Fruit fly (Drosophila melanogaster) whole organism, embryonic: Measurements from ENCODE around the gene Rcd2.

ENCODE experiments used
- CG11456 ChIP-seq: fragments of 200-800 bp; sonication (Bioruptor generic); IDR thresholded peaks from 3 replicates; pipeline ENCODE4 v1.3.6; 2022; ENCODE audit warnings: missing biosample characterization, missing genetic modification characterization
- CG12071 ChIP-seq: fragments of 200-800 bp; sonication (Bioruptor generic); optimal IDR thresholded peaks from 3 replicates; lab custom pipeline; 2018; ENCODE audit warnings: missing biosample characterization, mild to moderate bottlenecking, missing genetic modification characterization
- CG12155 ChIP-seq: fragments of 200-800 bp; sonication (Bioruptor generic); optimal IDR thresholded peaks from 3 replicates; lab custom pipeline; 2016; ENCODE audit warnings: missing biosample characterization, missing genetic modification characterization
- CG13296 ChIP-seq: fragments of 200-800 bp; sonication (Bioruptor generic); optimal IDR thresholded peaks from 3 replicates; lab custom pipeline; 2018; ENCODE audit warnings: missing biosample characterization, mild to moderate bottlenecking, missing genetic modification characterization
- CG13624 ChIP-seq: fragments of 200-800 bp; sonication (Bioruptor generic); optimal IDR thresholded peaks from 2 replicates; lab custom pipeline; 2016; ENCODE audit warnings: missing biosample characterization, missing genetic modification characterization
- CG14014 ChIP-seq: fragments of 200-800 bp; sonication (Bioruptor generic); IDR thresholded peaks from 2 replicates; pipeline ENCODE4 v1.3.6; 2022; ENCODE audit warnings: missing biosample characterization, missing genetic modification characterization
- CG15011 ChIP-seq: fragments of 200-800 bp; sonication (Bioruptor generic); optimal IDR thresholded peaks from 3 replicates; lab custom pipeline; 2018; ENCODE audit warnings: missing biosample characterization, mild to moderate bottlenecking, missing genetic modification characterization
- CG15269 ChIP-seq: fragments of 200-800 bp; sonication (Bioruptor generic); optimal IDR thresholded peaks from 2 replicates; lab custom pipeline; 2018; ENCODE audit warnings: missing biosample characterization, mild to moderate bottlenecking, missing genetic modification characterization, moderate library complexity
- CG15479 ChIP-seq: fragments of 200-800 bp; sonication (Bioruptor generic); optimal IDR thresholded peaks from 3 replicates; lab custom pipeline; 2019; ENCODE audit warnings: missing biosample characterization, mild to moderate bottlenecking, missing genetic modification characterization, moderate library complexity
- CG16815 ChIP-seq: fragments of 200-800 bp; sonication (Bioruptor generic); optimal IDR thresholded peaks from 3 replicates; lab custom pipeline; 2017; ENCODE audit warnings: missing biosample characterization, mild to moderate bottlenecking, missing genetic modification characterization
- CG17328 ChIP-seq: fragments of 200-800 bp; sonication (Bioruptor generic); IDR thresholded peaks from 2 replicates; pipeline ENCODE4 v1.3.6; 2022; ENCODE audit warnings: missing biosample characterization, missing genetic modification characterization
- CG18011 ChIP-seq: fragments of 200-800 bp; sonication (Bioruptor generic); optimal IDR thresholded peaks from 2 replicates; lab custom pipeline; 2017; ENCODE audit warnings: missing biosample characterization, missing genetic modification characterization, mild to moderate bottlenecking, moderate library complexity, missing genotype
- CG18262 ChIP-seq: fragments of 200-800 bp; optimal IDR thresholded peaks from 3 replicates; lab custom pipeline; 2019; ENCODE audit warnings: missing biosample characterization, mild to moderate bottlenecking, missing genetic modification characterization, moderate library complexity
- CG30431 ChIP-seq: fragments of 200-800 bp; sonication (Bioruptor generic); optimal IDR thresholded peaks from 2 replicates; lab custom pipeline; 2017; ENCODE audit warnings: missing biosample characterization, missing genetic modification characterization
- CG32767 ChIP-seq: fragments of 200-800 bp; sonication (Bioruptor generic); IDR thresholded peaks from 2 replicates; pipeline ENCODE4 v1.3.6; 2022; ENCODE audit warnings: missing biosample characterization, missing genetic modification characterization
- CG3281 ChIP-seq: fragments of 200-800 bp; sonication (Bioruptor generic); optimal IDR thresholded peaks from 3 replicates; lab custom pipeline; 2017; ENCODE audit warnings: missing biosample characterization, mild to moderate bottlenecking, missing genetic modification characterization
- CG34224 ChIP-seq: fragments of 200-800 bp; sonication (Bioruptor generic); IDR thresholded peaks from 3 replicates; pipeline ENCODE4 v1.3.6; 2022; ENCODE audit warnings: missing biosample characterization, missing genetic modification characterization; ENCODE audit not compliant: partially characterized antibody
- CG6854 ChIP-seq: fragments of 200-800 bp; sonication (Bioruptor generic); optimal IDR thresholded peaks from 3 replicates; lab custom pipeline; 2017; ENCODE audit warnings: missing biosample characterization, mild to moderate bottlenecking, missing genetic modification characterization
- CG7839 ChIP-seq: fragments of 200-800 bp; sonication (Bioruptor generic); optimal IDR thresholded peaks from 3 replicates; lab custom pipeline; 2018; ENCODE audit warnings: missing biosample characterization, mild to moderate bottlenecking, missing genetic modification characterization, moderate library complexity
- CG8290 ChIP-seq, 3 experiments: fragments of 200-800 bp; sonication (Bioruptor generic); optimal IDR thresholded peaks; 2 replicates each; lab custom pipeline; 2016 to 2019; ENCODE audit warnings: missing biosample characterization in 3 of 3, missing genetic modification characterization in 3 of 3, mild to moderate bottlenecking in 2 of 3, moderate library complexity in 1 of 3
- CG8478 ChIP-seq: fragments of >200 bp; optimal IDR thresholded peaks from 2 replicates; lab custom pipeline; 2018
- CG8924 ChIP-seq: fragments of 200-800 bp; optimal IDR thresholded peaks from 3 replicates; lab custom pipeline; 2019; ENCODE audit warnings: missing biosample characterization, mild to moderate bottlenecking, missing genetic modification characterization, moderate library complexity
- CG9437 ChIP-seq: fragments of 200-800 bp; sonication (Bioruptor generic); optimal IDR thresholded peaks from 2 replicates; lab custom pipeline; 2018; ENCODE audit warnings: missing biosample characterization, mild to moderate bottlenecking, missing genetic modification characterization
- D19A ChIP-seq: fragments of 200-800 bp; optimal IDR thresholded peaks from 3 replicates; lab custom pipeline; 2019; ENCODE audit warnings: missing biosample characterization, mild to moderate bottlenecking, missing genetic modification characterization, moderate library complexity
- Ets97D ChIP-seq: fragments of 200-800 bp; sonication (Bioruptor generic); optimal IDR thresholded peaks from 3 replicates; lab custom pipeline; 2016; ENCODE audit warnings: missing biosample characterization, missing genetic modification characterization
- HLH3B ChIP-seq: fragments of 200-800 bp; sonication (Bioruptor generic); IDR thresholded peaks from 2 replicates; pipeline ENCODE4 v1.3.6; 2022; ENCODE audit warnings: missing biosample characterization, missing genetic modification characterization
- Ravus ChIP-seq: fragments of 200-800 bp; sonication (Bioruptor generic); IDR thresholded peaks from 2 replicates; pipeline ENCODE4 v1.3.6; 2022; ENCODE audit warnings: missing biosample characterization, missing genetic modification characterization
- Sox100B ChIP-seq: fragments of 200-800 bp; sonication (Bioruptor generic); optimal IDR thresholded peaks from 3 replicates; lab custom pipeline; 2018; ENCODE audit warnings: missing biosample characterization, mild to moderate bottlenecking, missing genetic modification characterization
- Ssrp ChIP-seq: fragments of 200-800 bp; sonication (Bioruptor generic); optimal IDR thresholded peaks from 2 replicates; lab custom pipeline; 2018; ENCODE audit warnings: missing biosample characterization, mild to moderate bottlenecking, missing genetic modification characterization, moderate library complexity
- ap ChIP-seq: fragments of 200-800 bp; sonication (Bioruptor generic); IDR thresholded peaks from 2 replicates; pipeline ENCODE4 v1.3.6; 2022; ENCODE audit warnings: missing biosample characterization, missing genetic modification characterization
- ato ChIP-seq: fragments of 200-800 bp; sonication (Bioruptor generic); IDR thresholded peaks from 2 replicates; pipeline ENCODE4 v1.3.6; 2022; ENCODE audit warnings: missing biosample characterization, missing genetic modification characterization; ENCODE audit not compliant: partially characterized antibody
- bcd ChIP-seq: fragments of 200-800 bp; sonication (Bioruptor generic); optimal IDR thresholded peaks from 2 replicates; lab custom pipeline; 2017; ENCODE audit warnings: missing biosample characterization, mild to moderate bottlenecking, missing genetic modification characterization
- chinmo ChIP-seq: fragments of 200-800 bp; sonication (Bioruptor generic); IDR thresholded peaks from 4 replicates; pipeline ENCODE4 v1.3.6; 2022; ENCODE audit warnings: missing biosample characterization, missing genetic modification characterization; ENCODE audit not compliant: partially characterized antibody
- dati ChIP-seq: fragments of 200-800 bp; sonication (Bioruptor generic); IDR thresholded peaks from 2 replicates; pipeline ENCODE4 v1.3.6; 2022; ENCODE audit warnings: missing biosample characterization, missing genetic modification characterization
- gce ChIP-seq: fragments of 200-800 bp; sonication (Bioruptor generic); IDR thresholded peaks from 3 replicates; pipeline ENCODE4 v1.3.6; 2022; ENCODE audit warnings: missing biosample characterization, missing genetic modification characterization
- gcm2 ChIP-seq: fragments of 200-800 bp; sonication (Bioruptor generic); optimal IDR thresholded peaks from 2 replicates; lab custom pipeline; 2016; ENCODE audit warnings: missing biosample characterization, missing genetic modification characterization
- lov ChIP-seq, 2 experiments: fragments of 200-800 bp in 1 of 2; fragments of >200 bp in 1 of 2; sonication (Bioruptor generic) in 1 of 2; IDR thresholded peaks in 1 of 2; optimal IDR thresholded peaks in 1 of 2; 2 replicates in 1 of 2; 3 replicates in 1 of 2; pipeline versions ENCODE4 v1.3.6 to Lab custom; 2017 to 2022; ENCODE audit warnings: missing biosample characterization in 1 of 2, missing genetic modification characterization in 1 of 2
- oc ChIP-seq: fragments of 200-800 bp; sonication (Bioruptor generic); optimal IDR thresholded peaks from 2 replicates; lab custom pipeline; 2018; ENCODE audit warnings: missing biosample characterization, mild to moderate bottlenecking, missing genetic modification characterization, moderate library complexity
- org-1 ChIP-seq: fragments of 200-800 bp; sonication (Bioruptor generic); optimal IDR thresholded peaks from 2 replicates; lab custom pipeline; 2017; ENCODE audit warnings: missing biosample characterization, missing genetic modification characterization
- otp ChIP-seq: fragments of 200-800 bp; sonication (Bioruptor generic); IDR thresholded peaks from 3 replicates; pipeline ENCODE4, ENCODE4 v1.3.6; 2022; ENCODE audit warnings: missing biosample characterization, missing genetic modification characterization
- pb ChIP-seq: fragments of 200-800 bp; sonication (Bioruptor generic); optimal IDR thresholded peaks from 3 replicates; lab custom pipeline; 2016; ENCODE audit warnings: missing biosample characterization, missing genetic modification characterization
- rib ChIP-seq: fragments of 200-800 bp; sonication (Bioruptor generic); IDR thresholded peaks from 2 replicates; pipeline ENCODE4 v1.3.6; 2022; ENCODE audit warnings: missing biosample characterization, missing genetic modification characterization
- slbo ChIP-seq: fragments of 200-800 bp; sonication (Bioruptor generic); IDR thresholded peaks from 2 replicates; pipeline ENCODE4 v1.3.6; 2022; ENCODE audit warnings: missing biosample characterization, missing genetic modification characterization
- slp2 ChIP-seq: fragments of 200-800 bp; sonication (Bioruptor generic); optimal IDR thresholded peaks from 2 replicates; lab custom pipeline; 2016; ENCODE audit warnings: missing biosample characterization, missing genetic modification characterization
- sna ChIP-seq: fragments of 200-800 bp; sonication (Bioruptor generic); IDR thresholded peaks from 2 replicates; pipeline ENCODE4 v1.3.6; 2022; ENCODE audit warnings: missing biosample characterization, missing genetic modification characterization; ENCODE audit not compliant: partially characterized antibody
- tna ChIP-seq: fragments of 200-800 bp; sonication (Bioruptor generic); IDR thresholded peaks from 2 replicates; pipeline ENCODE4 v1.3.6; 2022; ENCODE audit warnings: missing biosample characterization, missing genetic modification characterization; ENCODE audit not compliant: partially characterized antibody
- tup ChIP-seq: fragments of 200-800 bp; sonication (Bioruptor generic); optimal IDR thresholded peaks from 2 replicates; lab custom pipeline; 2016; ENCODE audit warnings: missing biosample characterization, mild to moderate bottlenecking, missing genetic modification characterization, moderate library complexity
- wek ChIP-seq: fragments of 200-800 bp; sonication (Bioruptor generic); optimal IDR thresholded peaks from 3 replicates; lab custom pipeline; 2018; ENCODE audit warnings: missing biosample characterization, mild to moderate bottlenecking, missing genetic modification characterization, moderate library complexity
- yki ChIP-seq: fragments of >200 bp; optimal IDR thresholded peaks from 3 replicates; lab custom pipeline; 2018

The Rcd2 gene

dm6 chr3L:20494780-20495591, 45.2 kb downstream of the Rcd2 start, which contains the start of gene ZnT77C (continued):
- no peak for TF ChIP-seq chinmo (GFP tag; lab: Robert Waterston, UW)
- no peak for TF ChIP-seq CG8290 (GFP tag; optimal IDR thresholded peaks at IDR 0.05; lab: Kevin White, UChicago)
- peak in 1 of 2 experiments; percentile 47 for TF ChIP-seq CG8290 (tag; optimal IDR thresholded peaks at IDR 0.05; lab: Kevin White, UChicago)
- TF ChIP-seq CG18011, result no peak
- TF ChIP-seq lov (optimal IDR thresholded peaks at IDR 0.05; lab: Kevin White, UChicago), result no peak
- TF ChIP-seq lov (GFP tag; IDR thresholded peaks at IDR 0.05; lab: Robert Waterston, UW), result no peak
- no peak for TF ChIP-seq CG15479 (GFP tag; lab: Kevin White, UChicago)
- TF ChIP-seq CG13296, result peak; percentile 77
- TF ChIP-seq yki (lab: Kevin White, UChicago), result no peak
- no peak for TF ChIP-seq CG30431
- TF ChIP-seq CG7839 (tag; lab: Kevin White, UChicago), result no peak
- TF ChIP-seq wek, result no peak
- no peak for TF ChIP-seq gcm2 (GFP tag; lab: Kevin White, UChicago)
- TF ChIP-seq sna (GFP tag; lab: Robert Waterston, UW), result no peak
- TF ChIP-seq CG11456 (GFP tag; lab: Robert Waterston, UW), result no peak
- no peak for TF ChIP-seq CG13624 (GFP tag; lab: Kevin White, UChicago)
- TF ChIP-seq rib (GFP tag; lab: Robert Waterston, UW), result no peak
- TF ChIP-seq slbo (GFP tag; lab: Robert Waterston, UW), result no peak
- no peak for TF ChIP-seq slp2 (GFP tag; lab: Kevin White, UChicago)
- TF ChIP-seq pb (GFP tag; lab: Kevin White, UChicago), result no peak
- TF ChIP-seq CG6854 (GFP tag; lab: Kevin White, UChicago), result no peak
- no peak for TF ChIP-seq CG32767 (GFP tag; lab: Robert Waterston, UW)
- TF ChIP-seq ato (GFP tag; lab: Robert Waterston, UW), result no peak
- no peak for TF ChIP-seq CG8478 (lab: Kevin White, UChicago)
- TF ChIP-seq CG12155 (GFP tag; lab: Kevin White, UChicago), result no peak
- TF ChIP-seq Ets97D, result peak; percentile 29
- no peak for TF ChIP-seq CG3281 (GFP tag; lab: Kevin White, UChicago)
- TF ChIP-seq CG14014, result no peak
- no peak for TF ChIP-seq Ssrp
- TF ChIP-seq CG18262 (tag; lab: Kevin White, UChicago), result no peak
- no peak for TF ChIP-seq Ravus (GFP tag; lab: Robert Waterston, UW)
- TF ChIP-seq CG17328 (GFP tag; lab: Robert Waterston, UW), result no peak
- TF ChIP-seq dati (GFP tag; lab: Robert Waterston, UW), result no peak
- TF ChIP-seq CG8924 (tag; lab: Kevin White, UChicago), result no peak
- no peak for TF ChIP-seq CG9437
- no peak for TF ChIP-seq D19A (tag; lab: Kevin White, UChicago)
- TF ChIP-seq CG34224 (GFP tag; lab: Robert Waterston, UW), result no peak
- TF ChIP-seq oc (tag; lab: Kevin White, UChicago), result no peak
- TF ChIP-seq tna (GFP tag; lab: Robert Waterston, UW), result no peak
- no peak for TF ChIP-seq gce (GFP tag; lab: Robert Waterston, UW)
- no peak for TF ChIP-seq org-1
- TF ChIP-seq CG15011, result no peak
- no peak for TF ChIP-seq ap (GFP tag; lab: Robert Waterston, UW)
- TF ChIP-seq tup (GFP tag; lab: Kevin White, UChicago), result no peak
- peak; percentile 40 for TF ChIP-seq CG15269 (tag; lab: Kevin White, UChicago)
- no peak for TF ChIP-seq otp (GFP tag; lab: Robert Waterston, UW)
- no peak for TF ChIP-seq HLH3B (GFP tag; lab: Robert Waterston, UW)
- TF ChIP-seq bcd (GFP tag; lab: Kevin White, UChicago), result no peak
- TF ChIP-seq CG16815 (GFP tag; lab: Kevin White, UChicago), result no peak
- no peak for TF ChIP-seq CG12071 (GFP tag; lab: Kevin White, UChicago)
- no peak for TF ChIP-seq Sox100B
